Fruit fly (Drosophila melanogaster) whole organism, embryonic: ENCODE measurements around the gene dar1.

ENCODE experiments used
- C15 ChIP-seq: fragments of 200-800 bp; sonication (Bioruptor generic); IDR thresholded peaks from 3 replicates; pipeline ENCODE4 v1.3.6; 2022; ENCODE audit warnings: missing biosample characterization, missing genetic modification characterization
- CG10209 ChIP-seq: fragments of 200-800 bp; sonication (Bioruptor generic); optimal IDR thresholded peaks from 3 replicates; lab custom pipeline; 2017; ENCODE audit warnings: missing biosample characterization, mild to moderate bottlenecking, missing genetic modification characterization, missing genetic modification reagents
- CG10366 ChIP-seq: fragments of 200-800 bp; sonication (Bioruptor generic); IDR thresholded peaks from 2 replicates; pipeline ENCODE4 v1.3.6; 2022; ENCODE audit warnings: missing biosample characterization, missing genetic modification characterization
- CG12391 ChIP-seq: fragments of 200-800 bp; sonication (Bioruptor generic); optimal IDR thresholded peaks from 3 replicates; lab custom pipeline; 2018; ENCODE audit warnings: missing biosample characterization, mild to moderate bottlenecking, missing genetic modification characterization, moderate library complexity
- CG15601 ChIP-seq: fragments of 200-800 bp; sonication (Bioruptor generic); optimal IDR thresholded peaks from 3 replicates; lab custom pipeline; 2019; ENCODE audit warnings: missing biosample characterization, mild to moderate bottlenecking, missing genetic modification characterization, moderate library complexity
- CG1603 ChIP-seq: fragments of 200-800 bp; sonication (Bioruptor generic); optimal IDR thresholded peaks from 2 replicates; lab custom pipeline; 2019; ENCODE audit warnings: missing biosample characterization, mild to moderate bottlenecking, missing genetic modification characterization, moderate library complexity
- CG16815 ChIP-seq: fragments of 200-800 bp; sonication (Bioruptor generic); optimal IDR thresholded peaks from 3 replicates; lab custom pipeline; 2017; ENCODE audit warnings: missing biosample characterization, mild to moderate bottlenecking, missing genetic modification characterization
- CG17361 ChIP-seq: fragments of 200-800 bp; sonication (Bioruptor generic); IDR thresholded peaks from 3 replicates; pipeline ENCODE4 v1.3.6; 2022; ENCODE audit warnings: missing biosample characterization, missing genetic modification characterization
- CG2875 ChIP-seq: fragments of 200-800 bp; sonication (Bioruptor generic); optimal IDR thresholded peaks from 2 replicates; lab custom pipeline; 2017; ENCODE audit warnings: missing biosample characterization, mild to moderate bottlenecking, missing genetic modification characterization, missing genetic modification reagents
- CG30403 ChIP-seq: fragments of 200-800 bp; sonication (Bioruptor generic); optimal IDR thresholded peaks from 3 replicates; lab custom pipeline; 2016; ENCODE audit warnings: missing biosample characterization, missing genetic modification characterization
- CG31388 ChIP-seq: fragments of 200-800 bp; sonication (Bioruptor generic); optimal IDR thresholded peaks from 2 replicates; lab custom pipeline; 2016; ENCODE audit warnings: missing biosample characterization, missing genetic modification characterization
- CG33213 ChIP-seq: fragments of 200-800 bp; sonication (Bioruptor generic); optimal IDR thresholded peaks from 3 replicates; lab custom pipeline; 2016; ENCODE audit warnings: missing biosample characterization, missing genetic modification characterization
- CG34224 ChIP-seq: fragments of 200-800 bp; sonication (Bioruptor generic); IDR thresholded peaks from 3 replicates; pipeline ENCODE4 v1.3.6; 2022; ENCODE audit warnings: missing biosample characterization, missing genetic modification characterization; ENCODE audit not compliant: partially characterized antibody
- CG5245 ChIP-seq: fragments of 200-800 bp; sonication (Bioruptor generic); optimal IDR thresholded peaks from 3 replicates; lab custom pipeline; 2016; ENCODE audit warnings: missing biosample characterization, missing genetic modification characterization
- CG6254 ChIP-seq: fragments of 200-800 bp; sonication (Bioruptor generic); optimal IDR thresholded peaks from 3 replicates; lab custom pipeline; 2017; ENCODE audit warnings: mild to moderate bottlenecking, missing biosample characterization, missing genetic modification reagents, missing genetic modification characterization
- CG6689 ChIP-seq: fragments of 200-800 bp; sonication (Bioruptor generic); IDR thresholded peaks from 2 replicates; pipeline ENCODE4 v1.3.6; 2022; ENCODE audit warnings: missing biosample characterization, missing genetic modification characterization
- CG7271 ChIP-seq: fragments of 200-800 bp; sonication (Bioruptor generic); optimal IDR thresholded peaks from 2 replicates; lab custom pipeline; 2018; ENCODE audit warnings: missing biosample characterization, mild to moderate bottlenecking, missing genetic modification characterization, moderate library complexity
- CG7372 ChIP-seq: fragments of 200-800 bp; sonication (Bioruptor generic); IDR thresholded peaks from 2 replicates; pipeline ENCODE4 v1.3.6; 2022; ENCODE audit warnings: missing biosample characterization, missing genetic modification characterization
- CG9817 ChIP-seq: fragments of 200-800 bp; sonication (Bioruptor generic); optimal IDR thresholded peaks from 2 replicates; lab custom pipeline; 2018; ENCODE audit warnings: missing biosample characterization, mild to moderate bottlenecking, missing genetic modification characterization, moderate library complexity
- Chrac-16 ChIP-seq: fragments of 200-800 bp; sonication (Bioruptor generic); optimal IDR thresholded peaks from 3 replicates; lab custom pipeline; 2016; ENCODE audit warnings: missing biosample characterization, missing genetic modification characterization
- D19B ChIP-seq: fragments of 200-800 bp; sonication (Bioruptor generic); optimal IDR thresholded peaks from 2 replicates; lab custom pipeline; 2017; ENCODE audit warnings: missing biosample characterization, mild to moderate bottlenecking, missing genetic modification characterization
- Eip74EF ChIP-seq, 2 experiments: fragments of 200-800 bp in 1 of 2; fragments of >200 bp in 1 of 2; sonication (Bioruptor generic) in 1 of 2; optimal IDR thresholded peaks; 2 replicates each; lab custom pipeline; 2017 to 2019; ENCODE audit warnings: missing biosample characterization in 2 of 2, missing genetic modification characterization in 2 of 2, mild to moderate bottlenecking in 1 of 2, moderate library complexity in 1 of 2
- Ets97D ChIP-seq: fragments of 200-800 bp; sonication (Bioruptor generic); optimal IDR thresholded peaks from 3 replicates; lab custom pipeline; 2016; ENCODE audit warnings: missing biosample characterization, missing genetic modification characterization
- Meics ChIP-seq: fragments of 200-800 bp; sonication (Bioruptor generic); optimal IDR thresholded peaks from 2 replicates; lab custom pipeline; 2017; ENCODE audit warnings: missing biosample characterization, mild to moderate bottlenecking, missing genetic modification characterization
- Neu2 ChIP-seq: fragments of 200-800 bp; sonication (Bioruptor generic); optimal IDR thresholded peaks from 3 replicates; lab custom pipeline; 2016; ENCODE audit warnings: missing biosample characterization, missing genetic modification characterization, borderline replicate concordance
- Oaz ChIP-seq: fragments of 200-800 bp; sonication (Bioruptor generic); IDR thresholded peaks from 2 replicates; pipeline ENCODE4 v1.3.6; 2022; ENCODE audit warnings: missing biosample characterization, missing genetic modification characterization
- Ravus ChIP-seq: fragments of 200-800 bp; sonication (Bioruptor generic); IDR thresholded peaks from 2 replicates; pipeline ENCODE4 v1.3.6; 2022; ENCODE audit warnings: missing biosample characterization, missing genetic modification characterization
- Side ChIP-seq: fragments of 200-800 bp; sonication (Bioruptor generic); optimal IDR thresholded peaks from 2 replicates; lab custom pipeline; 2016; ENCODE audit warnings: missing biosample characterization, missing genetic modification characterization
- Ssrp ChIP-seq: fragments of 200-800 bp; sonication (Bioruptor generic); optimal IDR thresholded peaks from 2 replicates; lab custom pipeline; 2018; ENCODE audit warnings: missing biosample characterization, mild to moderate bottlenecking, missing genetic modification characterization, moderate library complexity
- Stat92E ChIP-seq, 3 experiments: fragments of >200 bp in 2 of 3; fragments of 200-800 bp in 1 of 3; sonication (Bioruptor generic) in 1 of 3; optimal IDR thresholded peaks; 2 replicates each; lab custom pipeline; 2017 to 2019; ENCODE audit warnings: missing biosample characterization in 3 of 3, missing genetic modification characterization in 3 of 3, mild to moderate bottlenecking in 1 of 3, moderate library complexity in 1 of 3
- Xrp1 ChIP-seq: fragments of 200-800 bp; sonication (Bioruptor generic); IDR thresholded peaks from 2 replicates; pipeline ENCODE4 v1.3.6; 2022; ENCODE audit warnings: missing biosample characterization, missing genetic modification characterization
- ab ChIP-seq: fragments of 200-800 bp; sonication (Bioruptor generic); optimal IDR thresholded peaks from 2 replicates; lab custom pipeline; 2016; ENCODE audit warnings: missing biosample characterization, missing genetic modification characterization
- ac ChIP-seq: fragments of 200-800 bp; sonication (Bioruptor generic); optimal IDR thresholded peaks from 3 replicates; lab custom pipeline; 2017; ENCODE audit warnings: missing biosample characterization, mild to moderate bottlenecking, missing genetic modification characterization
- ato ChIP-seq: fragments of 200-800 bp; sonication (Bioruptor generic); IDR thresholded peaks from 2 replicates; pipeline ENCODE4 v1.3.6; 2022; ENCODE audit warnings: missing biosample characterization, missing genetic modification characterization; ENCODE audit not compliant: partially characterized antibody
- btn ChIP-seq: fragments of 200-800 bp; sonication (Bioruptor generic); optimal IDR thresholded peaks from 2 replicates; lab custom pipeline; 2016; ENCODE audit warnings: missing biosample characterization, missing genetic modification characterization
- danr ChIP-seq: fragments of 200-800 bp; sonication (Bioruptor generic); IDR thresholded peaks from 2 replicates; pipeline ENCODE4 v1.3.6; 2022; ENCODE audit warnings: missing biosample characterization, missing genetic modification characterization
- dimm ChIP-seq: fragments of 200-800 bp; sonication (Bioruptor generic); IDR thresholded peaks from 2 replicates; pipeline ENCODE4 v1.3.6; 2022; ENCODE audit warnings: missing biosample characterization, missing genetic modification characterization
- dpn ChIP-seq, 2 experiments: fragments of 200-800 bp; sonication (Bioruptor generic); optimal IDR thresholded peaks; 3 replicates each; lab custom pipeline; 2016; ENCODE audit warnings: missing biosample characterization in 2 of 2, missing genetic modification characterization in 2 of 2
- ems ChIP-seq: fragments of 200-800 bp; sonication (Bioruptor generic); optimal IDR thresholded peaks from 3 replicates; lab custom pipeline; 2016; ENCODE audit warnings: missing biosample characterization, missing genetic modification characterization
- insv ChIP-seq, 2 experiments: fragments of 200-800 bp; sonication (Bioruptor generic); optimal IDR thresholded peaks; 3 replicates each; lab custom pipeline; 2016 to 2018; ENCODE audit warnings: missing biosample characterization in 2 of 2, missing genetic modification characterization in 2 of 2
- jigr1 ChIP-seq: fragments of 200-800 bp; sonication (Bioruptor generic); IDR thresholded peaks from 3 replicates; pipeline ENCODE4 v1.3.6; 2022; ENCODE audit warnings: missing biosample characterization, missing genetic modification characterization
- klu ChIP-seq: fragments of 200-800 bp; sonication (Bioruptor generic); IDR thresholded peaks from 2 replicates; pipeline ENCODE4 v1.3.6; 2022; ENCODE audit warnings: missing biosample characterization, missing genetic modification characterization
- maf-S ChIP-seq: fragments of 200-800 bp; sonication (Bioruptor generic); optimal IDR thresholded peaks from 2 replicates; lab custom pipeline; 2016; ENCODE audit warnings: missing biosample characterization, missing genetic modification characterization
- oc ChIP-seq: fragments of 200-800 bp; sonication (Bioruptor generic); optimal IDR thresholded peaks from 2 replicates; lab custom pipeline; 2018; ENCODE audit warnings: missing biosample characterization, mild to moderate bottlenecking, missing genetic modification characterization, moderate library complexity
- pfk ChIP-seq: fragments of 200-800 bp; sonication (Bioruptor generic); optimal IDR thresholded peaks from 2 replicates; lab custom pipeline; 2018; ENCODE audit warnings: missing biosample characterization, mild to moderate bottlenecking, missing genetic modification characterization, moderate library complexity
- pnt ChIP-seq: fragments of 200-800 bp; sonication (Bioruptor generic); optimal IDR thresholded peaks from 3 replicates; lab custom pipeline; 2016; ENCODE audit warnings: missing biosample characterization, missing genetic modification characterization
- pzg ChIP-seq: fragments of 200-800 bp; sonication (Bioruptor generic); optimal IDR thresholded peaks from 3 replicates; lab custom pipeline; 2018; ENCODE audit warnings: missing biosample characterization, mild to moderate bottlenecking, missing genetic modification characterization, moderate library complexity
- seq ChIP-seq: fragments of 200-800 bp; sonication (Bioruptor generic); IDR thresholded peaks from 2 replicates; pipeline ENCODE4 v1.3.6; 2022; ENCODE audit warnings: missing biosample characterization, missing genetic modification characterization
- usp ChIP-seq: fragments of >200 bp; optimal IDR thresholded peaks from 2 replicates; lab custom pipeline; 2017; ENCODE audit warnings: missing biosample characterization, missing genetic modification characterization
- vfl ChIP-seq: fragments of 200-800 bp; sonication (Bioruptor generic); optimal IDR thresholded peaks from 2 replicates; lab custom pipeline; 2016; ENCODE audit warnings: missing biosample characterization, missing genetic modification characterization

Gene dar1

DNA sequence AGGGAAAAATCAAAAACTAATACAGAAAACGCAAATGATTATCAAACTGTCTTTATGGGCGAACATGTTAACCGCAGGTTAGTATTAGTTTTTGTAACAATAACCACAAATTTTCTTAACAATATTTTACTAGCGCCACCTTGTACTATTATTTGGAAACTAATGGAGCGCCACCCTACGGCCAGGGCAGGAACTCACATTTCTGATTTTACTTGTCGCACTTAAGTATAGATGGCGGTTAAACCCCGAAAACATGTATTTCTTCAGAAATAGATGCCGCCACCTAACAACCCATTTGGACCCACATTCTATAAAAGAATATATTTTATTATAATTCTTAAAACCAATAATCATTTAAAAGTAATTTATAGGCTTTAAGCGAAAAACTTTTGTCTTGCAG is 9.8 kb upstream of the dar1 start (continued):
- TF ChIP-seq CG5245 (GFP tag; lab: Kevin White, UChicago) (peak; percentile 93), ato (no peak), CG6689 (peak; percentile 43; the same call in 1 of the 2 replicates), Xrp1 (GFP tag; lab: Robert Waterston, UW) (0 out of 2 replicates have a peak, but pooled peaks have one; percentile 30), maf-S (GFP tag; lab: Kevin White, UChicago) (peak; percentile 52), insv (GFP tag; optimal IDR thresholded peaks at IDR 0.05; lab: Kevin White, UChicago) (peak in 1 of 2 experiments; percentile 84), Ravus (GFP tag; lab: Robert Waterston, UW) (no peak), CG31388 (GFP tag; lab: Kevin White, UChicago) (peak; percentile 72), danr (GFP tag; lab: Robert Waterston, UW) (peak; percentile 58; the same call in 1 of the 2 replicates), pfk (GFP tag; lab: Kevin White, UChicago) (peak; percentile 12), Side (GFP tag; lab: Kevin White, UChicago) (peak; percentile 71), CG15601 (tag; lab: Kevin White, UChicago) (peak; percentile 68), btn (GFP tag; lab: Kevin White, UChicago) (peak; percentile 10), dpn (GFP tag; optimal IDR thresholded peaks at IDR 0.05; lab: Kevin White, UChicago) (peak; percentile 75 to 91), CG1603 (tag; lab: Kevin White, UChicago) (peak; percentile 82), Oaz (GFP tag; lab: Robert Waterston, UW) (peak; percentile 59; the same call in 1 of the 2 replicates), CG6254 (GFP tag; lab: Kevin White, UChicago) (no peak), ac (GFP tag; lab: Kevin White, UChicago) (no peak), CG34224 (no peak), CG30403 (GFP tag; lab: Kevin White, UChicago) (peak; percentile 91), Ets97D (peak; percentile 62), klu (peak; percentile 32; the same call in 1 of the 2 replicates), CG17361 (peak; percentile 81; the same call in 2 of the 3 replicates), Ssrp (tag; lab: Kevin White, UChicago) (peak; percentile 68), Neu2 (GFP tag; lab: Kevin White, UChicago) (no peak), seq (GFP tag; lab: Robert Waterston, UW) (no peak; the same call in 1 of the 2 replicates), CG2875 (GFP tag; lab: Kevin White, UChicago) (peak; percentile 60), ab (peak; percentile 49), Chrac-16 (GFP tag; lab: Kevin White, UChicago) (peak; percentile 92), pzg (GFP tag; lab: Kevin White, UChicago) (no peak), Meics (GFP tag; lab: Kevin White, UChicago) (peak; percentile 78), ems (GFP tag; lab: Kevin White, UChicago) (no peak), CG7372 (peak; percentile 67; the same call in 1 of the 2 replicates), CG7271 (peak; percentile 64), oc (tag; lab: Kevin White, UChicago) (no peak), Stat92E (GFP tag; optimal IDR thresholded peaks at IDR 0.05; lab: Kevin White, UChicago) (no peak), D19B (peak; percentile 12), CG12391 (peak; percentile 69), usp (GFP tag; lab: Kevin White, UChicago) (no peak), C15 (GFP tag; lab: Robert Waterston, UW) (no peak), CG10209 (GFP tag; lab: Kevin White, UChicago) (peak; percentile 70), pnt (GFP tag; lab: Kevin White, UChicago) (peak; percentile 88), Eip74EF (GFP tag; optimal IDR thresholded peaks at IDR 0.05; lab: Kevin White, UChicago) (no peak), CG33213 (peak; percentile 83), CG16815 (peak; percentile 73), jigr1 (GFP tag; lab: Robert Waterston, UW) (no peak; the same call in 2 of the 3 replicates), vfl (GFP tag; lab: Kevin White, UChicago) (no peak), CG9817 (tag; lab: Kevin White, UChicago) (peak; percentile 91), dimm (GFP tag; lab: Robert Waterston, UW) (no peak), CG10366 (GFP tag; lab: Robert Waterston, UW) (peak; percentile 84)
